Fruit fly (Drosophila melanogaster) whole organism, adult: ENCODE data around the gene CSN5.

Experiments
- CG5204 ChIP-seq: fragments of 200-800 bp; sonication (Bioruptor generic); optimal IDR thresholded peaks from 2 replicates; lab custom pipeline; 2016; ENCODE audit warnings: missing biosample characterization, missing genetic modification characterization
- Hr96 ChIP-seq: fragments of 200-800 bp; sonication (Bioruptor generic); optimal IDR thresholded peaks from 2 replicates; lab custom pipeline; 2016; ENCODE audit warnings: missing biosample characterization, missing genetic modification characterization
- bab1 ChIP-seq: fragments of 200-800 bp; sonication (Bioruptor generic); optimal IDR thresholded peaks from 3 replicates; lab custom pipeline; 2019; ENCODE audit warnings: missing biosample characterization, mild to moderate bottlenecking, missing genetic modification characterization, moderate library complexity
- cic ChIP-seq: fragments of 200-800 bp; sonication (Bioruptor generic); optimal IDR thresholded peaks from 2 replicates; lab custom pipeline; 2017; ENCODE audit warnings: missing biosample characterization, mild to moderate bottlenecking, missing genetic modification characterization, moderate library complexity
- kay ChIP-seq: fragments of 200-800 bp; sonication (Bioruptor generic); peaks from one replicate; lab custom pipeline; 2016; ENCODE audit warnings: missing biosample characterization, missing genetic modification characterization, borderline replicate concordance

dm6 chr3R:16468556-16468955 is 1.3 kb upstream of the CSN5 start:
- no peak for TF ChIP-seq cic (GFP tag; lab: Kevin White, UChicago)
- TF ChIP-seq Hr96, result no peak
- TF ChIP-seq CG5204, result no peak
- no peak for TF ChIP-seq bab1
- TF ChIP-seq kay (GFP tag; lab: Kevin White, UChicago), result no peak
